1 worm cellular context compared by ENCODE assay signal in the genomic region with DNA sequence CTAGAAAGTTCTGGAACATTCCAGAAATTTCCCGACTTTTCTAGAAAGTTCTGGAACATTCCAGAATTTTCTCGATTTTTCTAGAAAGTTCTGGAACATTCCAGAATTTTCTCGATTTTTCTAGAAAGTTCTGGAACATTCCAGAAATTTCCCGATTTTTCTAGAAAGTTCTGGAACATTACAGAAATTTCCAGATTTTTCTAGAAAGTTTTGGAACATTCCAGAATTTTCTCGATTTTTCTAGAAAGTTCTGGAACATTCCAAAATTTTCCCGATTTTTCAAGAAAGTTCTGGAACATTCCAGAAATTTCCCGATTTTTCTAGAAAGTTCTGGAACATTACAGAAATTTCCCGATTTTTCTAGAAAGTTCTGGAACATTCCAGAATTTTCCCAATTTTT.
TF ChIP-seq lines count a peak whose summit lies in the region.

No protein-coding gene starts in this region.

TF ChIP-seq in whole organism, L4 larva, 104 proteins besides CTCF, POLR2A, EP300 and RAD21 (continued from another document):
- peak; percentile 78; the same call in 1 of the 2 replicates for TF ChIP-seq nhr-41 (GFP tag; IDR thresholded peaks at IDR 0.05; lab: Robert Waterston, UW)
- peak; percentile 98 for TF ChIP-seq snpc-1.2 (GFP tag; IDR thresholded peaks at IDR 0.05; lab: Robert Waterston, UW)
- peak; percentile 92 for TF ChIP-seq ctbp-1 (GFP tag; IDR thresholded peaks at IDR 0.05; lab: Robert Waterston, UW)
- TF ChIP-seq lim-7 (GFP tag; IDR thresholded peaks at IDR 0.05; lab: Robert Waterston, UW), result peak; percentile 78
- TF ChIP-seq ZK337.2 (GFP tag; IDR thresholded peaks at IDR 0.05; lab: Robert Waterston, UW), result peak; percentile 69
- peak; percentile 48 for TF ChIP-seq F49E8.2 (tag; optimal IDR thresholded peaks at IDR 0.05; lab: Kevin White, UChicago; ENCODE audit: borderline replicate concordance)
